Worm (Caenorhabditis elegans) whole organism, L1 larva: ENCODE results near the gene irld-64.

Experiments
- ceh-88 ChIP-seq: fragments of 200-800 bp; sonication (Bioruptor generic); IDR thresholded peaks from 2 replicates; pipeline ENCODE4 v1.3.6; 2022; ENCODE audit warnings: missing genetic modification characterization, missing compliant biosample characterization
- lsy-2 ChIP-seq, 2 experiments: fragments of 150-350 bp; optimal IDR thresholded peaks; 2 replicates each; lab custom pipeline; 2014; ENCODE audit warnings: missing biosample characterization in 2 of 2, missing genetic modification characterization in 2 of 2
- pqm-1 ChIP-seq: sonication (generic microtip); optimal IDR thresholded peaks from 3 replicates; lab custom pipeline; 2017; ENCODE audit warnings: missing biosample characterization, missing genetic modification characterization
- unc-62 ChIP-seq: fragments of 150-350 bp; optimal IDR thresholded peaks from 2 replicates; lab custom pipeline; 2014; ENCODE audit warnings: missing biosample characterization, missing genetic modification reagents, missing genetic modification characterization
- unc-98 ChIP-seq: fragments of 200-800 bp; sonication (Bioruptor generic); IDR thresholded peaks from 2 replicates; pipeline ENCODE4 v1.3.6; 2022; ENCODE audit warnings: missing genetic modification characterization, missing compliant biosample characterization

ce11 chrII:2930499-2930898, at the start of gene irld-64, which contains the start of gene irld-63:
- TF ChIP-seq pqm-1 (tag; lab: Kevin White, UChicago) = no peak
- no peak for TF ChIP-seq unc-98
- no peak for TF ChIP-seq unc-62 (GFP tag; lab: Kevin White, UChicago)
- TF ChIP-seq lsy-2 (tag; optimal IDR thresholded peaks at IDR 0.05; lab: Kevin White, UChicago) = no peak
- no peak for TF ChIP-seq ceh-88 (GFP tag; lab: Robert Waterston, UW)
